Worm (Caenorhabditis elegans) whole organism, midembryonic: ENCODE measurements around the gene sas-4.

Experiments
- T22C8.4 ChIP-seq: fragments of 200-800 bp; sonication (Bioruptor generic); IDR thresholded peaks from 2 replicates; pipeline ENCODE4 v1.3.6; 2022; ENCODE audit warnings: missing genetic modification characterization, missing compliant biosample characterization
- cog-1 ChIP-seq: sonication (generic microtip); optimal IDR thresholded peaks from 2 replicates; lab custom pipeline; 2016; ENCODE audit warnings: missing genetic modification characterization, missing compliant biosample characterization
- flt-1 ChIP-seq: fragments of 200-800 bp; sonication (Bioruptor generic); IDR thresholded peaks from 2 replicates; pipeline ENCODE4 v1.3.6; 2022; ENCODE audit warnings: missing genetic modification characterization, missing compliant biosample characterization
- klf-2 ChIP-seq: fragments of 200-800 bp; sonication (Bioruptor generic); conservative IDR thresholded peaks from 2 replicates; pipeline ENCODE4 v1.3.6; 2022; ENCODE audit warnings: missing genetic modification reagents, missing genetic modification characterization, missing compliant biosample characterization
- med-1 ChIP-seq: sonication (generic microtip); optimal IDR thresholded peaks from 2 replicates; lab custom pipeline; 2017; ENCODE audit warnings: missing genetic modification characterization, mild to moderate bottlenecking, missing compliant biosample characterization, antibody characterized with exemption, missing genetic modification reagents; ENCODE audit not compliant: insufficient read depth
- ref-1 ChIP-seq: fragments of 200-800 bp; sonication (Bioruptor generic); conservative IDR thresholded peaks from 2 replicates; pipeline ENCODE4 v1.3.6; 2022; ENCODE audit warnings: missing genetic modification reagents, missing genetic modification characterization, missing compliant biosample characterization
- tab-1 ChIP-seq: fragments of 200-800 bp; sonication (Bioruptor generic); IDR thresholded peaks from 2 replicates; pipeline ENCODE4 v1.3.6; 2022; ENCODE audit warnings: missing genetic modification characterization, missing compliant biosample characterization
- ztf-23 ChIP-seq: fragments of 200-800 bp; sonication (Bioruptor generic); IDR thresholded peaks from 2 replicates; pipeline ENCODE4 v1.3.6; 2022; ENCODE audit warnings: missing genetic modification reagents, missing genetic modification characterization, missing compliant biosample characterization
- ztf-29 ChIP-seq: fragments of 200-800 bp; sonication (Bioruptor generic); IDR thresholded peaks from 2 replicates; pipeline ENCODE4 v1.3.6; 2022; ENCODE audit warnings: missing genetic modification reagents, missing genetic modification characterization, missing compliant biosample characterization

sas-4 gene

DNA sequence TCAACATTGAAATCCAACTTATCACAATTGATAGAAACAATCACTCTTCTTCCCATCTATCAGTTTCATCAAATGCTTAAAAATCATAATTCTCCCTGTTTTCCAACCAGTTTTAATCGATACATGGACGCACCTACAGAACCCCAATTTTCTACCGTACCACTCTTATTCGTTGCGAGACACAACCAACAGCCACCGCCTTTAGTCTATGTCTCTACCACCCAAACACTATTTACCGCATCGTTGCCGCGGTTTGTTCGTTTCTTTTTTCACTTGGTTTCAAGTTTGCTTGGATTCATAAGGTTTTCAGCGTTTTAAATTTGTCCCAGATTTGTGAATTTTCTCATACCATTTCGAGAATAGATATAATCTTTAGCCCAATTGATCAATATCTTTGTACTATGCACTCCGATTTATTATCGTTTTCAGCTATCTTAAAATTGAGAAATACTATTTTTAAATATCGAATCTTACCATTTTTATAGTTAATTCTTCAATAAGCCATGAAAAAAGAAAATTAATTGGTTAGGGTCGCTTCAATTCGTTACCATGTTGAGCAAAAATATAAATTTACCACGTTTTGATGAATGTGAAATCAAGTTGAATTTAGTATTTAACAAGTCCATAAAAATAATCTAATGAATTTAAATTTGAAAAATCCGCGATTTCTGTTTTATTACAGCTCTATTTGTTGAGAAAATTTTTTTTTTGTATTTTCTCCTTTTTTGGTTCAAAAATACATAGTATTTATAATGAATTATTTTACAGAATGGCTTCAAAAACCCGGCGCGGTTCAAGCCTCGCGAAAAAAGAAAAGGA, 7.9 kb downstream of the sas-4 start, which contains the start of gene F10E9.3:
TSS of gene F10E9.3 (plus strand) at position 769 of the 819 bp plus-strand sequence.
- TF ChIP-seq cog-1 (no peak), med-1 (GFP tag; lab: Kevin White, UChicago) (no peak), tab-1 (GFP tag; lab: Robert Waterston, UW) (no peak), T22C8.4 (GFP tag; lab: Robert Waterston, UW) (no peak), ztf-23 (no peak), ztf-29 (GFP tag; lab: Robert Waterston, UW) (no peak), flt-1 (GFP tag; lab: Robert Waterston, UW) (no peak)

DNA sequence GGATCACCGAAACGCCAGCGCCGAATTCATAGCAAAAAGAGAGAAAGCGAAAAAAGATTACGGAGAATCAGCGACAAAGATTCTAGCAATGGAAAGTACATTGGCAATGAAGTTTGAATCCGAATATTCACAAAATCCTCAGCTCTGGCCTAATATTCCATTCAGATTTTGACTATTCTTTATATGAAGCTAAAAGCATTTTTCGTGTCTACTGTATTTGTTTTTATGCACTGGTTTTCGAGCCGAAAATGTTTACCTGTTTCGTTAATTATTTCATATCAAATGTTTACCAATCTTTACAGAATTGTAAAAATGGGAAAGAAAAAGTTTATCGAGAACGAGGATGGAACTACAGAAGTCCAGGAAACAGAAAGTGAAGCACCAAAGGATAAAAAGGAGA, 10.2 kb downstream of the sas-4 start, which contains the start of gene F10E9.4:
TSS of gene F10E9.4 (plus strand) at position 301 of the 400 bp plus-strand sequence.
- no peak for TF ChIP-seq ref-1 (GFP tag; lab: Robert Waterston, UW)
- no peak for TF ChIP-seq T22C8.4 (GFP tag; lab: Robert Waterston, UW)
- TF ChIP-seq cog-1: no peak
- no peak for TF ChIP-seq ztf-23
- TF ChIP-seq tab-1 (GFP tag; lab: Robert Waterston, UW): no peak
- no peak for TF ChIP-seq klf-2 (GFP tag; lab: Robert Waterston, UW)
- TF ChIP-seq med-1 (GFP tag; lab: Kevin White, UChicago): no peak

DNA sequence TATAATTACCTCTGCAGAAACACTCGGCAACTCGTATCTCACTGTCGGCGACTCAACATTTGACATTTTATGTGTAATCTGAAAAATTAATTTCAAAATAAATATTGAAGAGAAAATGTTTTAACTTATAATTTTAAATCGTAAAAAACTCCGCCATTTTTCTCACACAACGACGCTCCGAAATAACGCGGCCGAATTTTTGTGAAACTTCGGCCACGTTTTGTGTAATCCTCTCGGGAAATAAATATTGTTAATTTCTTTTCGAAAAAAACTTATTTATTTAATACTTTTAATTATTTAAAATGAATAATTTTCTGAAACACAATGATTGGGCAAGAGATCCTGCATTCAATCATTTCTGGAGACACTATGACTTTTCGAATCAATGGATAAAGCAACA, 11.0 kb downstream of the sas-4 start, which contains the start of the genes F10E9.7 and F10E9.5:
TSS of gene F10E9.7 (minus strand) at position 86 of the 400 bp plus-strand sequence.
TSS of gene F10E9.5 (plus strand) at position 237 of the 400 bp plus-strand sequence.
- TF ChIP-seq med-1 (GFP tag; lab: Kevin White, UChicago) (no peak), cog-1 (peak; percentile 40), klf-2 (GFP tag; lab: Robert Waterston, UW) (0 out of 2 replicates have a peak, but pooled peaks have one; percentile 40), flt-1 (GFP tag; lab: Robert Waterston, UW) (peak; percentile 71; the same call in 1 of the 2 replicates), T22C8.4 (GFP tag; lab: Robert Waterston, UW) (no peak), ztf-23 (peak; percentile 73; the same call in 1 of the 2 replicates)

ce11 chrIII:8305816-8306215, 12.6 kb downstream of the sas-4 start:
- TF ChIP-seq ztf-23 (no peak), T22C8.4 (GFP tag; lab: Robert Waterston, UW) (no peak), tab-1 (GFP tag; lab: Robert Waterston, UW) (no peak), med-1 (GFP tag; lab: Kevin White, UChicago) (no peak), ref-1 (GFP tag; lab: Robert Waterston, UW) (no peak), cog-1 (no peak), ztf-29 (GFP tag; lab: Robert Waterston, UW) (no peak)

DNA sequence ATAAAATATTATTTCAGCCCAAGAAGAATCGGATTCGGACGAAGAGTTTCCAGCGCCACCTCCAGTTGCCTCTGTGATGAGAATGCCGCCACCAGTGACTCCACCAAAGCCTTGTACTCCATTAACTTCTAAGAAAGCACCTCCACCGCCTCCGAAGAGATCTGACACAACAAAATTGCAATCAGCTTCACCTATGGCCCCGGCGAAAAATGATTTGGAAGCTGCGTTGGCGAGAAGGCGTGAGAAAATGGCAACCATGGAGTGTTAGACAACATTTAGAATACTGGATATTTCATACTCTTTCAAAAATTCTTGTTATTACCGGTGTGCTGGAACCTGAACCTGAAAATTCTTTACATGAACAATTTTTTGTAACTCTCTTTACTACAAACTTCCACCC, 13.1 kb downstream of the sas-4 start:
- TF ChIP-seq flt-1 (GFP tag; lab: Robert Waterston, UW): no peak
- no peak for TF ChIP-seq med-1 (GFP tag; lab: Kevin White, UChicago)
- TF ChIP-seq tab-1 (GFP tag; lab: Robert Waterston, UW): no peak
- TF ChIP-seq ref-1 (GFP tag; lab: Robert Waterston, UW): no peak
- TF ChIP-seq ztf-29 (GFP tag; lab: Robert Waterston, UW): no peak
- no peak for TF ChIP-seq ztf-23
- no peak for TF ChIP-seq klf-2 (GFP tag; lab: Robert Waterston, UW)
- no peak for TF ChIP-seq cog-1
- TF ChIP-seq T22C8.4 (GFP tag; lab: Robert Waterston, UW): no peak

DNA sequence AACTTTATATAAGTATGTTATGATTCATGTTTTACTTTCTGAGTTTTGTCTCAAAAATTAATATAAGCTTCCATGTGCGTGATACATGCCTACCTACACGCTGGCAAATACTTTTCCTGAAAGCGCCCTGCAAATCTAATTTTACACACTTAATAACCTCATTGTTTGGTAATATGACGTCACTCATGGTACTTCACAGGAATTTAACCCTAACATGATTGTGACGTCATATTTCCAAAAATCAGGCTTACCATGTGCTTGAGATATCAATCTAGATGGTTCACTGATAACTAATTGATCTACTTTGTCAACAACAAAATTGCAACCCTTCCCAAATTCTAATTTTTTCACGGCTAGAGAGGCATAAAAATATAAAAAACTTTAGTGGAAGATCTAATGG, 14.9 kb downstream of the sas-4 start:
- TF ChIP-seq T22C8.4 (GFP tag; lab: Robert Waterston, UW) (no peak), med-1 (GFP tag; lab: Kevin White, UChicago) (no peak), cog-1 (no peak), ztf-29 (GFP tag; lab: Robert Waterston, UW) (no peak), flt-1 (GFP tag; lab: Robert Waterston, UW) (no peak), tab-1 (GFP tag; lab: Robert Waterston, UW) (no peak)

DNA sequence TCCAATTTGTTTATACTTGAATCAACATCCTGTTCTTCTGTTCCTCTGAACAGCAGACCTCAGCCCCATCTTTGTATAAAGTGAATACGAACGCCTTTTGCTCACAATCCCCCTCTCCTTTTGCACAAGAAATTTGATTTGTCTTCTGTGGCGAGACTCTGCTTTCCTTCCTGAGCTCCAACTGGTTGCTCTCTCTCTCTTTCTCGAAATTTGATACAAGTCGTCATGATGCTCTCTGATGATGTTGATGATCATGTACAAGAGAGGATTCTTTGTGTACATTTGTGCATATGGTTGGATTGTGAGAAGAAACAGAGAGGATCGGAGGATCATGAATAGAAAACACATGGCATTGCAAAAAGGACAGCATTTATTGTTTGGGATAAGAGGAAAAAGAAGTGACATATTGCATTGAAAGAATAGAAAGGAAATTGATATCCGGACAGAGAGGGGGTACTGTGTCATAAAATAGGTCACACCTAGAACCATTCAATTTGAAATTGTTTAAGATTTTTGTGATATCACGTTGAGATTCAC, 17.5 kb downstream of the sas-4 start:
- TF ChIP-seq klf-2 (GFP tag; lab: Robert Waterston, UW) (no peak), flt-1 (GFP tag; lab: Robert Waterston, UW) (0 out of 2 replicates have a peak, but pooled peaks have one; percentile 15)

- TF ChIP-seq klf-2 (GFP tag; lab: Robert Waterston, UW) (no peak), cog-1 (no peak), tab-1 (GFP tag; lab: Robert Waterston, UW) (no peak), ref-1 (GFP tag; lab: Robert Waterston, UW) (no peak), T22C8.4 (GFP tag; lab: Robert Waterston, UW) (no peak), med-1 (GFP tag; lab: Kevin White, UChicago) (no peak)
Measured at ce11 chrIII:8299734-8300133, 18.7 kb downstream of the sas-4 start.

DNA sequence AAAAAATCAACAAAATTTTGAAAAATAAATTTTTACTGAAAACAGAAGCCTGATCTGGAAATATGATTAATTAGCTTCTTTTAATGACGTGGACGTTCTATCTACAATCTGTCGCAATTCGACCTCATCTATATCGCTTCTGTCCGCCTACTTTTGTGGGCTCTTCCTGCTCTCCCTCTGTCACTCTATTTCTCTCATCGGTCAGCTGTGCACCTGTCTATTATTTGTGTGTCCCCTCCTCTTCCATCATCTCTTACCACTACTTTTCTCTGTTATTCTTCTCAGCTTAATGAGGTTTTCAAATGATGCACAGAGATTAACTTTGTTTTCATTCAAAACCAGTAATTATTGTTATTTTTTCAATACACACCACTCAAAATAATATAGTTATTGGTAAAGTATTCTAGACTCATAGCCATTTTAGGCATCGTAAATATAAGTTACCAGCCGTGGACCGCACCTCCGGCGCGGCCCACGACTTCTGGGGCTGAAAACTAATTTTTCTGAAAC, 19.3 kb downstream of the sas-4 start:
- no peak for TF ChIP-seq T22C8.4 (GFP tag; lab: Robert Waterston, UW)
- 0 out of 2 replicates have a peak, but pooled peaks have one; percentile 66 for TF ChIP-seq tab-1 (GFP tag; lab: Robert Waterston, UW)
